Fruit fly (Drosophila melanogaster) whole organism: Measurements from ENCODE around the gene CG1324.

Experiments
- CG8478 ChIP-seq: fragments of >200 bp; optimal IDR thresholded peaks from 2 replicates; lab custom pipeline; 2018; ENCODE audit warnings: inconsistent platforms
- Dll ChIP-seq: fragments of >200 bp; optimal IDR thresholded peaks from 2 replicates; lab custom pipeline; 2017
- EcR ChIP-seq, 2 experiments: fragments of >200 bp; optimal IDR thresholded peaks; 2 replicates each; lab custom pipeline; 2017; ENCODE audit warnings: missing biosample characterization in 2 of 2, missing genetic modification characterization in 2 of 2, missing genetic modification reagents in 2 of 2
- pan ChIP-seq: fragments of >200 bp; optimal IDR thresholded peaks from 2 replicates; lab custom pipeline; 2017
- psq ChIP-seq: fragments of >200 bp; optimal IDR thresholded peaks from 2 replicates; lab custom pipeline; 2017
- usp ChIP-seq: fragments of >200 bp; optimal IDR thresholded peaks from 2 replicates; lab custom pipeline; 2017; ENCODE audit warnings: missing biosample characterization, missing genetic modification characterization, mixed read lengths

The CG1324 gene

dm6 chrX:20721724-20722344, 13.9 kb downstream of the CG1324 start:
- no peak for TF ChIP-seq psq (lab: Kevin White, UChicago)
- no peak for TF ChIP-seq EcR (GFP tag; optimal IDR thresholded peaks at IDR 0.05; lab: Kevin White, UChicago)
- no peak for TF ChIP-seq pan (lab: Kevin White, UChicago)
- no peak for TF ChIP-seq Dll (lab: Kevin White, UChicago)
- no peak for TF ChIP-seq usp
- no peak for TF ChIP-seq CG8478

dm6 chrX:20717461-20717860, 18.3 kb downstream of the CG1324 start:
- TF ChIP-seq Dll (lab: Kevin White, UChicago): no peak
- no peak for TF ChIP-seq psq (lab: Kevin White, UChicago)
- TF ChIP-seq pan (lab: Kevin White, UChicago): no peak
- TF ChIP-seq EcR (GFP tag; optimal IDR thresholded peaks at IDR 0.05; lab: Kevin White, UChicago): no peak
- no peak for TF ChIP-seq usp
- TF ChIP-seq CG8478: no peak

DNA sequence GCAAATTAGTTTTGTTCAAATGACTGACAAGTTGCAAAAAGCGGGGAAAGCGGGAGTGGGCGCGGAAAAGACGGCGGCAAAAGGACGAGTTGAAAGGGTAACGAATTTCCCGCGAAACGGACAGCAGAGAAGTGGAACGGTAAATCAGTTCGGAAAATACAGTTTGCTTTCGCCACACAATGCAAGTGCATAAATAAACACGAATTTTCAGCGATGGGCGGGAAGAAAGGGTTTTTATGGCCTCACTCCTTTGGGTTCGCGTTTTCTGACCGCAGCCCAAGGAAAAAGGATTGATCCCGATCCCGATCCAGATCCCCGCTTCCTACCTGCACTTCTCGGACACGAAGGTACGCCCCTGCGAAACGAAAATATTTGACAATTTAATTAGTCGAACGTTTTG, 22.4 kb downstream of the CG1324 start:
- TF ChIP-seq psq (lab: Kevin White, UChicago): no peak
- no peak for TF ChIP-seq CG8478
- no peak for TF ChIP-seq EcR (GFP tag; optimal IDR thresholded peaks at IDR 0.05; lab: Kevin White, UChicago)
- no peak for TF ChIP-seq usp
- TF ChIP-seq pan (lab: Kevin White, UChicago): no peak
- no peak for TF ChIP-seq Dll (lab: Kevin White, UChicago)

- TF ChIP-seq pan (lab: Kevin White, UChicago) (no peak), psq (lab: Kevin White, UChicago) (no peak), usp (no peak), Dll (lab: Kevin White, UChicago) (no peak), EcR (GFP tag; optimal IDR thresholded peaks at IDR 0.05; lab: Kevin White, UChicago) (no peak), CG8478 (no peak)
These were observed 26.1 kb downstream of the CG1324 start for dm6 chrX:20709682-20710081.

DNA sequence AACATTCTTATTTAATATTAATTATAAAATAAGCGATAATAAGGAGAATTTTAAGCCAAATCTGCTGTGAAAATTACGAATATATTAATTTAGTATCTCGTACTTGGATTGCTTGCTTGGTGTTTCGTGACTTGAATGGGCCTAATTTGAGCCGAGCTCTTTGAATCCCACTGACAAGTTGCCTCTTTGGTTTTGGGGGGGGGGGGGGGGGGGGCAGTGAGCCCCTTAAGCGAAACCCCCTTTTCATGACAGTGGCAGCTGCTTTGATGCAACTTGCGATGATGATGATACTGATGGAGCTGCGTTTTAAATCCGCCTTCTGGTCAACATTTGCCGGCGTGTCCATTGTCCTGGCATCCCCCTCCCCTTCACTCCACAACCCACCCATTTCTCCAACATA, 31.4 kb downstream of the CG1324 start:
- TF ChIP-seq pan (lab: Kevin White, UChicago) (no peak), psq (lab: Kevin White, UChicago) (no peak), EcR (GFP tag; optimal IDR thresholded peaks at IDR 0.05; lab: Kevin White, UChicago) (no peak), usp (no peak), Dll (lab: Kevin White, UChicago) (no peak), CG8478 (no peak)

dm6 chrX:20702904-20703303, 32.9 kb downstream of the CG1324 start:
- TF ChIP-seq pan (lab: Kevin White, UChicago) (no peak), CG8478 (no peak), usp (no peak), psq (lab: Kevin White, UChicago) (no peak), EcR (GFP tag; optimal IDR thresholded peaks at IDR 0.05; lab: Kevin White, UChicago) (no peak), Dll (lab: Kevin White, UChicago) (no peak)

dm6 chrX:20693814-20694452, 41.8 kb downstream of the CG1324 start:
- TF ChIP-seq EcR (GFP tag; optimal IDR thresholded peaks at IDR 0.05; lab: Kevin White, UChicago) (no peak), pan (lab: Kevin White, UChicago) (no peak), usp (no peak), CG8478 (no peak), psq (lab: Kevin White, UChicago) (no peak), Dll (lab: Kevin White, UChicago) (no peak)

DNA sequence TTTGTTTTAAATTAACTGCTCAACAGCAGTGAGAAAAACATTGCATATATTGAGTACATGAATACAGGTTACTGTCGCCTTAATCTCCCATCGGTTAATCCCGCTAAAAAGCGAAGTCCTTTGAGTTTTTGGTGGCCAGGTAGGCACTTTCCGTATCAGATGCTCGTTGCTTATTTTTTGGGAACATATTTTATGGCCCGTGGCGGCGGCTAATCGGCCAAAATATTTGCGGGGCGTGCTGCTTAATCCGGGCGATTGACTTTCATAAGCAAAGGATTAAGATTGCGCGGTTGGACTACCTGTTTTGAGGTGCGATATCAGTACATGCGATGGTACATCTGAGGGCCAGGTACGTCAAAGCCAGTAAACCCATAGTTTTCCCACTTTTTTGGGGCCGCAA, 44.5 kb downstream of the CG1324 start:
- TF ChIP-seq EcR (GFP tag; optimal IDR thresholded peaks at IDR 0.05; lab: Kevin White, UChicago): no peak
- TF ChIP-seq usp: no peak
- TF ChIP-seq Dll (lab: Kevin White, UChicago): no peak
- TF ChIP-seq psq (lab: Kevin White, UChicago): no peak
- no peak for TF ChIP-seq pan (lab: Kevin White, UChicago)
- TF ChIP-seq CG8478: no peak

dm6 chrX:20690454-20690853, 45.3 kb downstream of the CG1324 start, which contains the start of gene run:
run (plus strand) TSS chrX:20690670.
- TF ChIP-seq psq (lab: Kevin White, UChicago) (no peak), pan (lab: Kevin White, UChicago) (no peak), CG8478 (no peak), usp (no peak), EcR (GFP tag; optimal IDR thresholded peaks at IDR 0.05; lab: Kevin White, UChicago) (no peak), Dll (lab: Kevin White, UChicago) (no peak)

DNA sequence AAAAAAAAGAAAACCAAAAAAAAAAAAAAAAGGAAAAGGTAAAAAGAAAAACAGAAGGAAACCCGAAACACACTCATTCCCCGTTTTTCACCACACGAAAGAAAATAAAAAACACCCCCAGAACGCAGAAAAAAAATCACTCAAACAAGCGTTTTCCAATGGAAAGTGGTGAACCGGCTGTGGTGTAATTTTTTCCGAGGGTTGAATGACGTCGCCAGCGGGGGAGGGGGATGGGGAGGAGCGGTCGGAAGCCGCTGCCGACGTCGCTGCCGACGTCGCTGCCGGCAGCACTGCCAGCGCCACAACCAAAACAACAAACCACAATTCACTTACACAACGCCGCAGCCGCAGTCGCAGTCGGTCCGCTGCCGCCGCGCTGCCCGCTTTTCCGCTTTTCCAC, 46.3 kb downstream of the CG1324 start:
- TF ChIP-seq Dll (lab: Kevin White, UChicago): no peak
- TF ChIP-seq CG8478: no peak
- no peak for TF ChIP-seq psq (lab: Kevin White, UChicago)
- no peak for TF ChIP-seq EcR (GFP tag; optimal IDR thresholded peaks at IDR 0.05; lab: Kevin White, UChicago)
- no peak for TF ChIP-seq usp
- TF ChIP-seq pan (lab: Kevin White, UChicago): no peak

DNA sequence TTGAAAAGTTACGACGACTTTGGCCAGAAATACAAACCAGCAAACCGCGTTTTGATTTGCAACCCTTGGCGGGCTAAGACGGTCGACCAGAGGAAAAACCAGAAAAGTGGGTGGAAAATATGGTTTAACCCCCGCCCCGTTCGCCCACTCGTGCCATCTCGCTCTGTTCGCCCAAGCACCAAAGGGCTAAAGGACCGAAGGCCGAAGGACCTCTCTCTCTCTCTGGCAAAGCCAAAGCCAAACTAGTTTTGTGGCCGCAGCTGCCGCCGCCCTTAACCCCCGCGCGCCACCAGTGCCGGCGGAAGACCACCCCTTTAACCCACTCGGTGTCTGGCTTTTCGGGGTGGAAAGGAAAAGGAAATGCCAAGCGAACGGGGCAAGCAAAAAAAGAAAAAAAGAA, 48.5 kb downstream of the CG1324 start:
- TF ChIP-seq pan (lab: Kevin White, UChicago) (no peak), usp (no peak), Dll (lab: Kevin White, UChicago) (no peak), EcR (GFP tag; optimal IDR thresholded peaks at IDR 0.05; lab: Kevin White, UChicago) (no peak), psq (lab: Kevin White, UChicago) (no peak), CG8478 (no peak)
